Worm (Caenorhabditis elegans): Measurements from ENCODE around the gene R04D3.2.

The R04D3.2 gene

ce11 chrX:13250163-13250562, 36.3 kb downstream of the R04D3.2 start (continued):
- TF ChIP-seq skn-1 (tag; optimal IDR thresholded peaks at IDR 0.05) (no peak), zfp-3 (GFP tag; conservative IDR thresholded peaks at IDR 0.05) (no peak), ZK337.2 (GFP tag; IDR thresholded peaks at IDR 0.05) (no peak)

ce11 chrX:13249102-13249501, 37.3 kb downstream of the R04D3.2 start:
- TF ChIP-seq unc-62 (GFP tag; optimal IDR thresholded peaks at IDR 0.05 in 1 of 2) (peak in 1 of 2 experiments; percentile 97), unc-62 (tag; optimal IDR thresholded peaks at IDR 0.05) (no peak), mxl-3 (GFP tag; optimal IDR thresholded peaks at IDR 0.05) (peak; percentile 15), aha-1 (tag) (peak; percentile 23), lir-3 (tag; optimal IDR thresholded peaks at IDR 0.05) (no peak)

ce11 chrX:13248265-13248664, 38.2 kb downstream of the R04D3.2 start, which contains the start of gene K08H2.7:
Gene K08H2.7 (minus strand): TSS chrX:13248437.
- TF ChIP-seq aha-1 (tag) = peak; percentile 11
- no peak for TF ChIP-seq hmg-1.1 (GFP tag; IDR thresholded peaks at IDR 0.05)

- TF ChIP-seq hlh-30 (tag; optimal IDR thresholded peaks at IDR 0.05; ENCODE audit: insufficient read depth) (peak; percentile 39), D1046.2 (GFP tag; IDR thresholded peaks at IDR 0.05) (no peak), nhr-77 (tag; optimal IDR thresholded peaks at IDR 0.05) (peak; percentile 1), zag-1 (tag; optimal IDR thresholded peaks at IDR 0.05) (no peak), hlh-11 (tag; optimal IDR thresholded peaks at IDR 0.05) (peak; percentile 54), nhr-111 (GFP tag; optimal IDR thresholded peaks at IDR 0.05) (no peak), dve-1 (tag; optimal IDR thresholded peaks at IDR 0.05; ENCODE audit: insufficient read depth) (peak; percentile 61), nhr-28 (tag; optimal IDR thresholded peaks at IDR 0.05) (peak; percentile 52), dmd-6 (GFP tag; IDR thresholded peaks at IDR 0.05) (peak; percentile 74), zip-2 (tag; optimal IDR thresholded peaks at IDR 0.05) (no peak), daf-16 (GFP tag; optimal IDR thresholded peaks at IDR 0.05) (no peak), daf-16 (tag; optimal IDR thresholded peaks at IDR 0.05) (peak; percentile 74)
Observed at ce11 chrX:13247614-13248013, 38.8 kb downstream of the R04D3.2 start.

- TF ChIP-seq zfp-2 (tag; optimal IDR thresholded peaks at IDR 0.05) = no peak
- no peak for TF ChIP-seq tag-97 (GFP tag; IDR thresholded peaks at IDR 0.05)
- TF ChIP-seq mdl-1 (tag; optimal IDR thresholded peaks at IDR 0.05) = peak in 1 of 2 experiments; percentile 45
- TF ChIP-seq daf-19 (GFP tag; conservative IDR thresholded peaks at IDR 0.05) = no peak
- TF ChIP-seq arid-1 (GFP tag; conservative IDR thresholded peaks at IDR 0.05) = no peak
- TF ChIP-seq nhr-28 (tag; optimal IDR thresholded peaks at IDR 0.05) = peak; percentile 82
- TF ChIP-seq cey-2 (tag; optimal IDR thresholded peaks at IDR 0.05; ENCODE audit: borderline replicate concordance, insufficient read depth) = no peak
- no peak for TF ChIP-seq zag-1 (tag; optimal IDR thresholded peaks at IDR 0.05)
- TF ChIP-seq Y105C5A.15 (GFP tag; IDR thresholded peaks at IDR 0.05) = no peak
- TF ChIP-seq pqm-1 (tag; optimal IDR thresholded peaks at IDR 0.05) = no peak
- TF ChIP-seq lin-13 (GFP tag; optimal IDR thresholded peaks at IDR 0.05) = no peak
- TF ChIP-seq hlh-11 (tag; optimal IDR thresholded peaks at IDR 0.05) = peak; percentile 33
- peak in 1 of 2 experiments; percentile 3 for TF ChIP-seq unc-62 (GFP tag; optimal IDR thresholded peaks at IDR 0.05 in 1 of 2)
- TF ChIP-seq unc-62 (tag; optimal IDR thresholded peaks at IDR 0.05) = no peak
- TF ChIP-seq nhr-6 (tag; optimal IDR thresholded peaks at IDR 0.05) = no peak
- no peak for TF ChIP-seq attf-4 (tag; optimal IDR thresholded peaks at IDR 0.05)
- no peak for TF ChIP-seq lin-29 (GFP tag; IDR thresholded peaks at IDR 0.05)
- TF ChIP-seq daf-8 (GFP tag; IDR thresholded peaks at IDR 0.05) = no peak
- TF ChIP-seq hlh-30 (tag; optimal IDR thresholded peaks at IDR 0.05; ENCODE audit: insufficient read depth) = peak; percentile 71
- peak; percentile 67 for TF ChIP-seq dve-1 (tag; optimal IDR thresholded peaks at IDR 0.05; ENCODE audit: insufficient read depth)
- no peak for TF ChIP-seq hmg-1.1 (GFP tag; IDR thresholded peaks at IDR 0.05)
- TF ChIP-seq dmd-6 (GFP tag; IDR thresholded peaks at IDR 0.05) = peak; percentile 52
- peak; percentile 85 for TF ChIP-seq ces-1 (GFP tag; optimal IDR thresholded peaks at IDR 0.05)
- no peak for TF ChIP-seq ceh-62 (tag; optimal IDR thresholded peaks at IDR 0.05)
- TF ChIP-seq daf-12 (tag; optimal IDR thresholded peaks at IDR 0.05) = no peak
- TF ChIP-seq mdt-29 (GFP tag; IDR thresholded peaks at IDR 0.05) = no peak
- no peak for TF ChIP-seq F44E2.7 (GFP tag; IDR thresholded peaks at IDR 0.05)
- no peak for TF ChIP-seq skn-1 (tag; optimal IDR thresholded peaks at IDR 0.05)
- no peak for TF ChIP-seq lsy-2 (tag; optimal IDR thresholded peaks at IDR 0.05)
- no peak for TF ChIP-seq lin-39 (tag; optimal IDR thresholded peaks at IDR 0.05)
- no peak for TF ChIP-seq nhr-237 (tag; optimal IDR thresholded peaks at IDR 0.05)
- no peak for TF ChIP-seq ama-1 (optimal IDR thresholded peaks at IDR 0.05)
Observed at ce11 chrX:13246668-13247358, 39.6 kb downstream of the R04D3.2 start.
